Fruit fly (Drosophila melanogaster) whole organism: ENCODE measurements around the gene CG13063.

Experiments
- CG8478 ChIP-seq: fragments of >200 bp; optimal IDR thresholded peaks from 2 replicates; lab custom pipeline; 2018; ENCODE audit warnings: inconsistent platforms
- Dll ChIP-seq: fragments of >200 bp; optimal IDR thresholded peaks from 2 replicates; lab custom pipeline; 2017
- EcR ChIP-seq, 2 experiments: fragments of >200 bp; optimal IDR thresholded peaks; 2 replicates each; lab custom pipeline; 2017; ENCODE audit warnings: missing biosample characterization in 2 of 2, missing genetic modification characterization in 2 of 2, missing genetic modification reagents in 2 of 2
- pan ChIP-seq: fragments of >200 bp; optimal IDR thresholded peaks from 2 replicates; lab custom pipeline; 2017
- psq ChIP-seq: fragments of >200 bp; optimal IDR thresholded peaks from 2 replicates; lab custom pipeline; 2017
- usp ChIP-seq: fragments of >200 bp; optimal IDR thresholded peaks from 2 replicates; lab custom pipeline; 2017; ENCODE audit warnings: missing biosample characterization, missing genetic modification characterization, mixed read lengths

CG13063 gene

dm6 chr3L:16327776-16328175, 21.4 kb downstream of the CG13063 start, which contains the start of gene CG13038:
Gene CG13038 (minus strand): TSS chr3L:16327893.
- TF ChIP-seq pan (lab: Kevin White, UChicago), result no peak
- no peak for TF ChIP-seq EcR (GFP tag; optimal IDR thresholded peaks at IDR 0.05; lab: Kevin White, UChicago)
- no peak for TF ChIP-seq Dll (lab: Kevin White, UChicago)
- TF ChIP-seq CG8478, result no peak
- no peak for TF ChIP-seq usp
- no peak for TF ChIP-seq psq (lab: Kevin White, UChicago)

dm6 chr3L:16328207-16328891, 21.9 kb downstream of the CG13063 start, which contains the start of gene CG13058:
Gene CG13058 (plus strand): TSS chr3L:16328841.
- TF ChIP-seq pan (lab: Kevin White, UChicago) (no peak), CG8478 (no peak), usp (no peak), Dll (lab: Kevin White, UChicago) (no peak)

DNA sequence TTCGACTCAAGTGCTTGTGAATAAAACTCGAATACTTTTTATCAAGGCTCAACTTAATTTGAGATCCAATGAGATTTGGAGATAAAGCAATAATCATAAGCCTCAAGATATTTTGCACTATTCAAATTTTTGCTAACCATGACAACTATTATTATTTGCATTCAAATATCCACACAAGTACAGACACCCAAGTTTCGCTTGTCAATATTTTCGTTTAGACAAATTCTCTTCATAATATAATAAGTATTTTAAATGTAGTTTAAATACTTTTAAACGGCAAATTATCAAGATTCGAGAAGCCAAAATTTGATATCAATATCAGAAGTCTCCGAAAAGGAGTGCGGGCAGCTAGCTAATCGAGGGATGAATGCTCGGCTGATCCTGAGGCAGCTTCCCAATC, 23.1 kb downstream of the CG13063 start, which contains the start of gene CG33061:
TSS of gene CG33061 (plus strand) at position 301 of the 400 bp plus-strand sequence.
- TF ChIP-seq CG8478 (no peak), usp (no peak), pan (lab: Kevin White, UChicago) (no peak), psq (lab: Kevin White, UChicago) (no peak), Dll (lab: Kevin White, UChicago) (no peak), EcR (GFP tag; optimal IDR thresholded peaks at IDR 0.05; lab: Kevin White, UChicago) (no peak)

DNA sequence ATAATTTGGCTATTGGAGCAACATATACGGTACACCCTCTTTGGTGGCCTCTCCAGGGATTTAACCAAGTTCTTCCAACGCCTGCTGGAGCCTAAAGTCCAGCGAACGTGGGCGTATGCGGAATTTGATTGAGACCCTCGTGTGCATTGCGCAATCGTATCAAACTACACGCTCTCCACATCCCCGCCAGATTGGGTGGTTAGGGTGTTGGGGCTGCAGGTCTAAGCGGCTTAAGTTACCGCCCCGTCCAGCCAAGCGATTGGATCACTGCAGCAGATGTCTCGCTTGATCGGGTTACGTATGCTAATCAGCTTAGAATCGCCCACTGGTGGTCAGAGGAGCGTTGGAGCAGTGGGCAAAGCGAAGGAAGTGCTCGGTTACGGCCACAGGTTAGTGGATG, 24.3 kb downstream of the CG13063 start, which contains the start of gene CG33060:
TSS of gene CG33060 (plus strand) at position 301 of the 400 bp plus-strand sequence.
- TF ChIP-seq pan (lab: Kevin White, UChicago) (no peak), Dll (lab: Kevin White, UChicago) (no peak), CG8478 (no peak), EcR (GFP tag; optimal IDR thresholded peaks at IDR 0.05; lab: Kevin White, UChicago) (no peak), usp (no peak)

DNA sequence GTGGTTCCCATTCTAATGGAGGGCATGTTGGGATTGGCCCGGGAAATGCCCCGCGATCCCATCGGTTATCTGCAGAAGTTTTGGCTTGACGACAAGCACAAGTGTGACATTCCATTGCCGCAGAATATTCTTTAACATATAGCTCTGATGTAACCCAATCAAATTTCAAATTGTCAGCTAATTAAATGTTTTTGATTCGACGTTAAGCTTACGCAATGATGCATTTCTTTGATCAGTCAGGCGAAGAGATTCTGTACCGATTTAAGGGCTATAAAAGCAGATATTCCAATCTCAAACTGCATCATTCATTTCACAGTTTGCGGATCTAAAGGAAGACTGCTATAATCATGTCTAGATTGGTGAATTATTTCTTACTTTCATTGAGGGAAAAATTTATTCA, 25.2 kb downstream of the CG13063 start, which contains the start of gene retinin:
TSS of gene retinin (plus strand) at position 301 of the 400 bp plus-strand sequence.
- TF ChIP-seq EcR (GFP tag; optimal IDR thresholded peaks at IDR 0.05; lab: Kevin White, UChicago) (no peak), usp (no peak), Dll (lab: Kevin White, UChicago) (no peak), pan (lab: Kevin White, UChicago) (no peak), CG8478 (no peak), psq (lab: Kevin White, UChicago) (no peak)

- no peak for TF ChIP-seq psq (lab: Kevin White, UChicago)
Measured at dm6 chr3L:16333013-16333412, 26.6 kb downstream of the CG13063 start, which contains the start of gene CG13056. Gene CG13056 (plus strand): TSS chr3L:16333313.

DNA sequence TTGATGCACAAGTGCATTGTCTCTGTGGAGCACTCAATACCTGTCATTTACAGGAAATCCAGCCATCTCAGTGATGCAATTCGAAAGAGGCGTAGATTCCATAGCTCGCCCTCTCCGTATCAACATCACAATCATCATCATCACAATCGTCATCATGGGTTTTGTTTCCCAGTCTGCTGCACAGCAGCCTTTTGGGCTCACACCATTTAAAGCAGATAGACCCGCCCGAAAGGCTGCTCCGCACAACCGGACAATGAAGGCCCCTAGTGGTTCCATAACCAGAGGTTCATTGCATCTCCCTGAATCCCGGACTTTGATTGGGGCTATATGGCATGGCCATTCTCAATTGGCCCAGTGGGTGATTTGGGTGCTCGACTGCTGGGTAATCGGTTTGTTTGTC, 28.5 kb downstream of the CG13063 start:
- TF ChIP-seq EcR (GFP tag; optimal IDR thresholded peaks at IDR 0.05; lab: Kevin White, UChicago) (no peak), usp (no peak), pan (lab: Kevin White, UChicago) (no peak), psq (lab: Kevin White, UChicago) (no peak), Dll (lab: Kevin White, UChicago) (no peak), CG8478 (no peak)

DNA sequence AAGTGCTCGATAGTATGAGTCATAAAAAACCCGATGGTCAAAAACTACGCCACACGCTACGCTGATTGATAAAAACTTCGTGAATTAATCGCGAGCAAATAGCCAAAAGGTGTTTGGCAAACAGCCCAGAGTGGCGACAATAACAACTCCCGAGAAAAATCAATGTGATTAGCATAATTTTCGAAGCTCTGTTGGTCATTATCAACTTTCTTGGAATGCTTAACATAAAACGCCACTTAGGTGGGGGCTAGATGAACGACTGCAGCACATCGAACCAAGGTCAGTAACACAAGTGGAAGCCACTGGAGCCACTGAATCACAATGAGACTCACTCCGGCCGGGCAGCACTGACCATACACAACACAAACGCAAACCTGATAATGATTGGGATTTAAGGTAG, 31.3 kb downstream of the CG13063 start:
- TF ChIP-seq pan (lab: Kevin White, UChicago), result no peak
- TF ChIP-seq CG8478, result no peak
- no peak for TF ChIP-seq usp
- no peak for TF ChIP-seq psq (lab: Kevin White, UChicago)
- no peak for TF ChIP-seq Dll (lab: Kevin White, UChicago)
- no peak for TF ChIP-seq EcR (GFP tag; optimal IDR thresholded peaks at IDR 0.05; lab: Kevin White, UChicago)

DNA sequence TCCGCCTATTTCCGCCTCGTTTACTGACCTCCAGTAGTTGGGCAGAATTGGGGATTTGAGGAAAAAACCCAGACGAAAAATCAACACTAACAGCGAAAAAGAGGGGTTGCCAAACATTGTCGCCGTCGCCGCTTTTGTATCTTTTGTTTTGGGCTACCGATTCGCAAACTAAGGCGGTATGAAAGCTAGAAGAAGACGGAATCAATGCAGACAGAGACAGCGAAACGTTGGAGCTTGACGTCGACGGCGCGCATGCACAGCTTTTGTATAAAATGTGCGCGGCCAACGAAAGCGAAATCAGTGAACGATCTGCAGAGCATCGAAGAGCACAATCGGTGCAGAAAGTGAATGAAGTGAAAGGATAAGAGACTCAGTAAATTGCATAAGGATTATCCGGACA, 32.3 kb downstream of the CG13063 start, which contains the start of gene CG4998:
TSS of gene CG4998 (plus strand) at position 301 of the 400 bp plus-strand sequence.
- TF ChIP-seq pan (lab: Kevin White, UChicago) (no peak), CG8478 (no peak), Dll (lab: Kevin White, UChicago) (no peak), EcR (GFP tag; optimal IDR thresholded peaks at IDR 0.05; lab: Kevin White, UChicago) (no peak), psq (lab: Kevin White, UChicago) (no peak), usp (no peak)

DNA sequence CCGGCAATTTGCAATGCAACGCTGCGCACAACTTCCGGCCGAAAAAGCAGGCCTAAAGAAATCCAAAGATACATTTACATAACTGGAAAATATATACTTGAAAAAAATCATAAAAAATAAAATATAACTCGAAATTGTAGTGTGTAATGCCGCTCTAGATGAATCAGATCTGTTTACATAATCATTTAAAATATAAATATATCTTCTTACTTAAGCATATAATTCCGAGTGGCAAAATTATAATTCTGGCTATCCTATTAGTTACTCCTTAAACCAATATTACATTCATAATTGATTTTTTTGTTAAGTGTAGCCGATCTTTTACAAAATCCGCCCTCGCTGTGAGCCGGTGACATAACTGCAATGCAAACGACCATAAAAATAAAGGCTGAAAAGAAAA, 33.1 kb downstream of the CG13063 start:
- TF ChIP-seq Dll (lab: Kevin White, UChicago) (no peak), pan (lab: Kevin White, UChicago) (no peak), CG8478 (no peak), psq (lab: Kevin White, UChicago) (no peak), EcR (GFP tag; optimal IDR thresholded peaks at IDR 0.05; lab: Kevin White, UChicago) (no peak), usp (no peak)

DNA sequence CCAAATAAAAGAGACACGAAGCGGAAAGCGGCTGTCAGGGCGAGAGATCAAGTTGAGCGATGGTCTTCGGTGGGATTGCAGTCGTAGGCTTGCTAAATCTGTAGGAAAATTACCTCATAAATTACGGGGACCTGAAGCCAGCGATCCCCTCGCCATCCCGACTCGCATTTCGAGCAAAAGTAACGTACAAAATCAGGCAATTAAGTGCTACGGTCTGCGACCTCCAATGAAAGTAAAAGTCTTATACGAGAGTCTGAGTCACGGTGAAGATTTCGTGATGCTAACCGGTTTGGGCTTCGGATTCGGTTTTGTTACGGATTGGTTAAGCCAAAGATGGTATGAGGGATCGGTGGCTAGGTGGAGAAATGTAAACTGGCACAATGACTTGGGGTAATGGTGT, 33.5 kb downstream of the CG13063 start:
- TF ChIP-seq pan (lab: Kevin White, UChicago) (no peak), Dll (lab: Kevin White, UChicago) (no peak), EcR (GFP tag; optimal IDR thresholded peaks at IDR 0.05; lab: Kevin White, UChicago) (no peak), CG8478 (no peak), psq (lab: Kevin White, UChicago) (no peak), usp (no peak)

dm6 chr3L:16346023-16346422, 39.6 kb downstream of the CG13063 start, which contains the start of gene CG33257:
Gene CG33257 (plus strand): TSS chr3L:16346323.
- TF ChIP-seq usp (no peak), psq (lab: Kevin White, UChicago) (no peak), pan (lab: Kevin White, UChicago) (no peak), Dll (lab: Kevin White, UChicago) (no peak), EcR (GFP tag; optimal IDR thresholded peaks at IDR 0.05; lab: Kevin White, UChicago) (no peak), CG8478 (no peak)
